Worm (Caenorhabditis elegans): ENCODE measurements around the gene lipl-1.

lipl-1 gene

DNA sequence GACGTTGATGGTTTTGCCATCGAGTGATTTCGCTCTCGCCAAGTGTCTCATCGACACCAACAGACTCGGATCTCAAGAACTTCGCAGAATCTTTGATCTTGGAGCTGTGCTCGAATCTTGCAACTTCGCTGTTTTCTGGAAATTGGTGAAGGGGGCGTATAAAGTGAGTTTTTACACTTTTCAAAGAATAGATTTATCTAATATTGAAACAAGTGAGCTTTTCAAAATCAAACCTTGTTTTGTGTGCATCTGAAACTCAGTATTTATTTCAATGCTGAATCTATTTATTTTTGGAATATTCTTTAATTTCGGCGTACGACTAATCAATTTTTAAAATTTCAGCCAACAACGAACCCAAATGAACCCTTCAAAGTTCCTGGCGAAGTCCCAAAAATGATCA lies 34.5 kb downstream of the lipl-1 start:
- no peak for TF ChIP-seq nfyb-1 (GFP tag; IDR thresholded peaks at IDR 0.05)
- no peak for TF ChIP-seq ceh-40 (GFP tag; IDR thresholded peaks at IDR 0.05)
- TF ChIP-seq Y53G8AR.9 (GFP tag; conservative IDR thresholded peaks at IDR 0.05): no peak
- TF ChIP-seq lin-26 (GFP tag; IDR thresholded peaks at IDR 0.05): no peak
- no peak for TF ChIP-seq fkh-3 (tag; optimal IDR thresholded peaks at IDR 0.05)
- no peak for TF ChIP-seq madf-3 (GFP tag; IDR thresholded peaks at IDR 0.05)
- no peak for TF ChIP-seq hmg-20 (GFP tag; IDR thresholded peaks at IDR 0.05)

DNA sequence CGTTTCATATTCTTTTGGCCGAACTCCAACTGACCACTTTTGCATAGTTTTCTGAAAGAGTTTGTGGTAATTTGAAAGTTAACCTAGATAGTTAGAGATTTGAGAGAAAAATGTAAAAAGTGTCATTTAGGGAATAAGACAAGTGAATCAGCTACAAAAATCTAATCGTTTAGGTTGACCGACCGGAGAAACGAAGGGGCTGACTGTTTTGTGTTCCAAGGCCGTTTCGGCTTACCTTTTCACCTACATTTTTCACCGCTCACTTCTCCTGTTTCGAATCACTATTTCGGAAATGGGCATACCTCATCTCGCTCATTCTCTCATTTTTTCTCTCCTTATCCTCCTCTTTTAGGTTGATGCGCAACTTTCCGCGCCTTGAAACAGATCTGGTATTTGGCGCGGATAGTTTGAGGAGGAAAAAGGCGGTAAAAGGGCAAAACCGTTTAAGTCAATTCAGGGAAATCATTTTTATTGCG lies 41.3 kb downstream of the lipl-1 start, which contains the start of gene mpst-7:
Gene mpst-7, minus strand, starts transcription at position 51 of the 476 bp plus-strand sequence.
- TF ChIP-seq egl-44 (GFP tag; IDR thresholded peaks at IDR 0.05): no peak
- TF ChIP-seq hlh-12 (tag; optimal IDR thresholded peaks at IDR 0.05): no peak
- no peak for TF ChIP-seq ztf-28 (GFP tag; IDR thresholded peaks at IDR 0.05)
- TF ChIP-seq madf-6 (GFP tag; IDR thresholded peaks at IDR 0.05): peak; percentile 36; the same call in 1 of the 2 replicates
- TF ChIP-seq efl-1 (GFP tag; optimal IDR thresholded peaks at IDR 0.05): peak; percentile 57
- no peak for TF ChIP-seq cebp-2 (GFP tag; IDR thresholded peaks at IDR 0.05)
- TF ChIP-seq ekl-4 (GFP tag; IDR thresholded peaks at IDR 0.05): no peak
- no peak for TF ChIP-seq F57A8.1 (GFP tag; optimal IDR thresholded peaks at IDR 0.05)
- no peak for TF ChIP-seq snpc-1.1 (tag; optimal IDR thresholded peaks at IDR 0.05; ENCODE audit: insufficient read depth)
- no peak for TF ChIP-seq snpc-1.3 (tag; optimal IDR thresholded peaks at IDR 0.05; ENCODE audit: insufficient read depth)
- no peak for TF ChIP-seq ztf-3 (GFP tag; optimal IDR thresholded peaks at IDR 0.05)
- TF ChIP-seq ztf-25 (GFP tag; IDR thresholded peaks at IDR 0.05): no peak

- no peak for TF ChIP-seq B0019.2 (GFP tag; conservative IDR thresholded peaks at IDR 0.05)
- TF ChIP-seq snpc-1.3 (tag; optimal IDR thresholded peaks at IDR 0.05; ENCODE audit: insufficient read depth): no peak
- TF ChIP-seq Y79H2A.3 (GFP tag; conservative IDR thresholded peaks at IDR 0.05): no peak
- TF ChIP-seq cebp-1 (GFP tag; IDR thresholded peaks at IDR 0.05): no peak
- TF ChIP-seq cebp-1 (tag; optimal IDR thresholded peaks at IDR 0.05): no peak
- TF ChIP-seq ceh-100 (GFP tag; IDR thresholded peaks at IDR 0.05): no peak
- no peak for TF ChIP-seq rpc-1 (optimal IDR thresholded peaks at IDR 0.05)
- TF ChIP-seq rpc-1 (tag; optimal IDR thresholded peaks at IDR 0.05): no peak
- TF ChIP-seq F52B5.7 (tag; optimal IDR thresholded peaks at IDR 0.05): no peak
- no peak for TF ChIP-seq sea-2 (GFP tag; IDR thresholded peaks at IDR 0.05)
- TF ChIP-seq ekl-4 (GFP tag; IDR thresholded peaks at IDR 0.05): no peak
- no peak for TF ChIP-seq nhr-27 (tag; optimal IDR thresholded peaks at IDR 0.05)
- no peak for TF ChIP-seq aptf-3 (GFP tag; IDR thresholded peaks at IDR 0.05)
- TF ChIP-seq somi-1 (GFP tag; optimal IDR thresholded peaks at IDR 0.05): no peak
- TF ChIP-seq let-607 (tag; optimal IDR thresholded peaks at IDR 0.05): no peak
- no peak for TF ChIP-seq rcor-1 (GFP tag; IDR thresholded peaks at IDR 0.05)
- no peak for TF ChIP-seq efl-1 (GFP tag; optimal IDR thresholded peaks at IDR 0.05)
- no peak for TF ChIP-seq egl-18 (GFP tag; IDR thresholded peaks at IDR 0.05)
- no peak for TF ChIP-seq cebp-2 (GFP tag; IDR thresholded peaks at IDR 0.05)
- TF ChIP-seq lag-1 (GFP tag; IDR thresholded peaks at IDR 0.05): no peak
- TF ChIP-seq let-526 (GFP tag; IDR thresholded peaks at IDR 0.05): no peak
Measured at ce11 chrV:12963192-12963591, 43.4 kb downstream of the lipl-1 start, which contains the start of gene hrg-9. Gene hrg-9 (minus strand): TSS chrV:12963343.
